Worm (Caenorhabditis elegans) whole organism, L1 larva: Measurements from ENCODE around the gene irld-65.

Experiments used
- C16A3.4 ChIP-seq: fragments of 150-350 bp; optimal IDR thresholded peaks from 2 replicates; lab custom pipeline; 2014; ENCODE audit warnings: missing biosample characterization, missing genetic modification characterization
- F16B12.6 ChIP-seq: fragments of 150-350 bp; optimal IDR thresholded peaks from 2 replicates; lab custom pipeline; 2014; ENCODE audit warnings: missing biosample characterization, missing genetic modification characterization
- Y116A8C.19 ChIP-seq: sonication (generic microtip); optimal IDR thresholded peaks from 2 replicates; lab custom pipeline; 2016; ENCODE audit warnings: missing compliant biosample characterization, missing genetic modification characterization, borderline replicate concordance
- ama-1 ChIP-seq: fragments of 150-350 bp; optimal IDR thresholded peaks from 2 replicates; lab custom pipeline; 2014
- ceh-8 ChIP-seq: fragments of 200-800 bp; sonication (Bioruptor generic); optimal IDR thresholded peaks from 2 replicates; lab custom pipeline; 2018; ENCODE audit warnings: mild to moderate bottlenecking, missing genetic modification characterization, moderate library complexity, missing compliant biosample characterization
- dsc-1 ChIP-seq: sonication (generic microtip); optimal IDR thresholded peaks from 2 replicates; lab custom pipeline; 2016; ENCODE audit warnings: mild to moderate bottlenecking, missing genetic modification characterization, missing compliant biosample characterization
- efl-1 ChIP-seq, 4 experiments: fragments of 150-350 bp; optimal IDR thresholded peaks in 3 of 4; peaks in 1 of 4; 1 replicate in 1 of 4; 2 replicates in 3 of 4; lab custom pipeline; 2014; ENCODE audit warnings: missing biosample characterization in 2 of 4, missing genetic modification characterization in 2 of 4, missing genetic modification reagents in 2 of 4
- efl-3 ChIP-seq: fragments of 200-800 bp; sonication (Bioruptor generic); optimal IDR thresholded peaks from 2 replicates; lab custom pipeline; 2018; ENCODE audit warnings: mild to moderate bottlenecking, missing genetic modification characterization, missing compliant biosample characterization
- egl-27 ChIP-seq, 2 experiments: fragments of 150-350 bp in 1 of 2; sonication (generic microtip); optimal IDR thresholded peaks; 3 replicates each; lab custom pipeline; 2017 to 2018; ENCODE audit warnings: missing biosample characterization in 2 of 2, missing genetic modification characterization in 2 of 2, missing genetic modification reagents in 2 of 2
- elt-2 ChIP-seq: sonication (generic microtip); optimal IDR thresholded peaks from 2 replicates; lab custom pipeline; 2016; ENCODE audit warnings: missing genetic modification characterization, mild to moderate bottlenecking, inconsistent platforms, missing compliant biosample characterization, missing genetic modification reagents
- ets-5 ChIP-seq: fragments of 200-800 bp; sonication (Bioruptor generic); IDR thresholded peaks from 2 replicates; pipeline ENCODE4 v1.3.6; 2022; ENCODE audit warnings: missing genetic modification characterization, missing compliant biosample characterization
- grh-1 ChIP-seq: fragments of 200-800 bp; sonication (Bioruptor generic); IDR thresholded peaks from 2 replicates; pipeline ENCODE4 v1.3.6; 2022; ENCODE audit warnings: missing genetic modification reagents, missing genetic modification characterization, missing compliant biosample characterization
- hpl-2 ChIP-seq: fragments of 150-350 bp; optimal IDR thresholded peaks from 2 replicates; lab custom pipeline; 2014; ENCODE audit warnings: missing biosample characterization, missing genetic modification reagents, missing genetic modification characterization
- isw-1 ChIP-seq: fragments of 200-800 bp; sonication (Bioruptor generic); IDR thresholded peaks from 2 replicates; pipeline ENCODE4 v1.3.6; 2022; ENCODE audit warnings: missing genetic modification characterization, missing compliant biosample characterization
- lin-14 ChIP-seq: fragments of 200-800 bp; sonication (Bioruptor generic); optimal IDR thresholded peaks from 2 replicates; lab custom pipeline; 2018; ENCODE audit warnings: mild to moderate bottlenecking, missing genetic modification characterization, moderate library complexity, missing compliant biosample characterization
- lin-35 ChIP-seq, 2 experiments: fragments of 150-350 bp; optimal IDR thresholded peaks; 2 replicates each; lab custom pipeline; 2014; ENCODE audit warnings: missing biosample characterization in 2 of 2, missing genetic modification characterization in 2 of 2, missing genetic modification reagents in 2 of 2
- lsy-2 ChIP-seq, 2 experiments: fragments of 150-350 bp; optimal IDR thresholded peaks; 2 replicates each; lab custom pipeline; 2014; ENCODE audit warnings: missing biosample characterization in 2 of 2, missing genetic modification characterization in 2 of 2
- mab-9 ChIP-seq: fragments of 200-800 bp; sonication (Bioruptor generic); IDR thresholded peaks from 2 replicates; pipeline ENCODE4 v1.3.6; 2022; ENCODE audit warnings: missing genetic modification reagents, missing genetic modification characterization, missing compliant biosample characterization
- nhr-12 ChIP-seq: sonication (generic microtip); optimal IDR thresholded peaks from 2 replicates; lab custom pipeline; 2017; ENCODE audit warnings: missing biosample characterization, missing genetic modification characterization
- nhr-20 ChIP-seq: sonication (generic microtip); optimal IDR thresholded peaks from 2 replicates; lab custom pipeline; 2016; ENCODE audit warnings: mild to moderate bottlenecking, missing genetic modification characterization, missing compliant biosample characterization
- nhr-237 ChIP-seq: fragments of 150-350 bp; optimal IDR thresholded peaks from 2 replicates; lab custom pipeline; 2014; ENCODE audit warnings: missing biosample characterization, missing genetic modification characterization
- nhr-28 ChIP-seq: fragments of 150-350 bp; optimal IDR thresholded peaks from 2 replicates; lab custom pipeline; 2014; ENCODE audit warnings: missing biosample characterization, missing genetic modification characterization
- nhr-47 ChIP-seq: sonication (generic microtip); optimal IDR thresholded peaks from 2 replicates; lab custom pipeline; 2016; ENCODE audit warnings: mild to moderate bottlenecking, missing genetic modification characterization, moderate library complexity, missing compliant biosample characterization
- nhr-90 ChIP-seq: sonication (generic microtip); optimal IDR thresholded peaks from 2 replicates; lab custom pipeline; 2016; ENCODE audit warnings: mild to moderate bottlenecking, missing genetic modification characterization, missing compliant biosample characterization; ENCODE audit not compliant: poor library complexity
- skn-1 ChIP-seq: fragments of 150-350 bp; optimal IDR thresholded peaks from 2 replicates; lab custom pipeline; 2014; ENCODE audit warnings: missing biosample characterization, missing genetic modification characterization
- snpc-4 ChIP-seq: fragments of 150-350 bp; optimal IDR thresholded peaks from 2 replicates; lab custom pipeline; 2014; ENCODE audit warnings: missing biosample characterization, missing genetic modification characterization
- snu-23 ChIP-seq: sonication (generic microtip); optimal IDR thresholded peaks from 2 replicates; lab custom pipeline; 2016; ENCODE audit warnings: missing genetic modification characterization, missing compliant biosample characterization
- sptf-1 ChIP-seq: fragments of 150-350 bp; optimal IDR thresholded peaks from 2 replicates; lab custom pipeline; 2014; ENCODE audit warnings: missing biosample characterization, missing genetic modification characterization
- sup-37 ChIP-seq: fragments of 200-800 bp; sonication (Bioruptor generic); optimal IDR thresholded peaks from 2 replicates; lab custom pipeline; 2018; ENCODE audit warnings: mild to moderate bottlenecking, missing genetic modification characterization, missing compliant biosample characterization
- swsn-7 ChIP-seq: sonication (generic microtip); optimal IDR thresholded peaks from 2 replicates; lab custom pipeline; 2016; ENCODE audit warnings: missing genetic modification characterization, missing compliant biosample characterization
- tlp-1 ChIP-seq: fragments of 150-350 bp; optimal IDR thresholded peaks from 2 replicates; lab custom pipeline; 2014; ENCODE audit warnings: missing biosample characterization, missing genetic modification characterization
- unc-30 ChIP-seq: sonication (generic microtip); optimal IDR thresholded peaks from 2 replicates; lab custom pipeline; 2017; ENCODE audit warnings: missing biosample characterization, missing genetic modification characterization
- unc-62 ChIP-seq: fragments of 150-350 bp; optimal IDR thresholded peaks from 2 replicates; lab custom pipeline; 2014; ENCODE audit warnings: missing biosample characterization, missing genetic modification reagents, missing genetic modification characterization
- unc-98 ChIP-seq: fragments of 200-800 bp; sonication (Bioruptor generic); IDR thresholded peaks from 2 replicates; pipeline ENCODE4 v1.3.6; 2022; ENCODE audit warnings: missing genetic modification characterization, missing compliant biosample characterization
- vab-15 ChIP-seq: sonication (generic microtip); optimal IDR thresholded peaks from 2 replicates; lab custom pipeline; 2017; ENCODE audit warnings: missing genotype, mild to moderate bottlenecking, missing genetic modification characterization, missing compliant biosample characterization
- zip-4 ChIP-seq: fragments of 200-800 bp; sonication (Bioruptor generic); optimal IDR thresholded peaks from 2 replicates; lab custom pipeline; 2018; ENCODE audit warnings: mild to moderate bottlenecking, missing genetic modification characterization, moderate library complexity, missing compliant biosample characterization
- ztf-4 ChIP-seq: fragments of 150-350 bp; optimal IDR thresholded peaks from 2 replicates; lab custom pipeline; 2014; ENCODE audit warnings: missing biosample characterization, missing genetic modification characterization

irld-65 gene

DNA sequence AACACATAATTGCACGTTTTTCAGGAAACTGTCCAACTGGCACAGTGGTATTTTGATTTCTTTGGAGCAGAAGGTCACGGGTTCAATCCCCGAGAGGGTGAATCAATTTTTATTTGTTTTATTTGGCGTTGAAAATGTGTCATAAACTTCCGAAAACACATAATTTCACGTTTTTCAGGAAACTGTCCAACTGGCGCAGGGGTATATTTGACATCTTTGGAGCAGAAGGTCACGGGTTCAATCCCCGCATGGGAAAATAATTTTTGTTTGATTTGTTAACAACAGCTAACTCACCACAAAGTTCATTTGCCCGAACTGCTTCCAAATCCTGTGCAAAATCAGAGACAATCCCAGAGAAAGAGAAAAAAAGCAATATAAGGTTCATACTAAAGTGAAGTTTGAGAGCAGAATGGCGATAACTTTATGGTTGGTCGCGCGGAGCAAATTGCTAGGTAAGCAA, 17.9 kb upstream of the irld-65 start, which contains the start of gene irld-48:
irld-48 (plus strand) TSS at position 410 of the 460 bp plus-strand sequence.
- TF ChIP-seq isw-1 (GFP tag; lab: Robert Waterston, UW) = no peak
- TF ChIP-seq nhr-90 (tag; lab: Kevin White, UChicago) = no peak
- TF ChIP-seq sptf-1 (tag; lab: Kevin White, UChicago) = no peak
- no peak for TF ChIP-seq unc-62 (GFP tag; lab: Kevin White, UChicago)
- no peak for TF ChIP-seq elt-2
- no peak for TF ChIP-seq nhr-47
- TF ChIP-seq skn-1 (tag; lab: Kevin White, UChicago) = no peak
- no peak for TF ChIP-seq unc-30 (tag; lab: Kevin White, UChicago)
- TF ChIP-seq snu-23 = no peak
- TF ChIP-seq nhr-237 (tag; lab: Kevin White, UChicago) = no peak
- TF ChIP-seq ztf-4 = no peak
- no peak for TF ChIP-seq hpl-2 (GFP tag; lab: Kevin White, UChicago)
- TF ChIP-seq zip-4 (GFP tag; lab: Kevin White, UChicago) = no peak
- no peak for TF ChIP-seq mab-9 (GFP tag; lab: Robert Waterston, UW)

- no peak for TF ChIP-seq lin-14 (GFP tag; lab: Kevin White, UChicago)
- TF ChIP-seq lin-35 (GFP tag; optimal IDR thresholded peaks at IDR 0.05; lab: Kevin White, UChicago) = no peak
- TF ChIP-seq ama-1 (lab: Kevin White, UChicago) = no peak
- no peak for TF ChIP-seq nhr-12
- no peak for TF ChIP-seq ceh-8 (GFP tag; lab: Kevin White, UChicago)
- TF ChIP-seq zip-4 (GFP tag; lab: Kevin White, UChicago) = no peak
- TF ChIP-seq sup-37 = no peak
- no peak for TF ChIP-seq nhr-90 (tag; lab: Kevin White, UChicago)
- TF ChIP-seq nhr-47 = no peak
- TF ChIP-seq mab-9 (GFP tag; lab: Robert Waterston, UW) = no peak
- TF ChIP-seq tlp-1 (tag; lab: Kevin White, UChicago) = no peak
- TF ChIP-seq ztf-4 = no peak
- no peak for TF ChIP-seq F16B12.6 (tag; lab: Kevin White, UChicago)
Measured at ce11 chrII:2952629-2953028, 14.9 kb upstream of the irld-65 start, which contains the start of gene irld-51. Gene irld-51 (minus strand): TSS chrII:2952729.

DNA sequence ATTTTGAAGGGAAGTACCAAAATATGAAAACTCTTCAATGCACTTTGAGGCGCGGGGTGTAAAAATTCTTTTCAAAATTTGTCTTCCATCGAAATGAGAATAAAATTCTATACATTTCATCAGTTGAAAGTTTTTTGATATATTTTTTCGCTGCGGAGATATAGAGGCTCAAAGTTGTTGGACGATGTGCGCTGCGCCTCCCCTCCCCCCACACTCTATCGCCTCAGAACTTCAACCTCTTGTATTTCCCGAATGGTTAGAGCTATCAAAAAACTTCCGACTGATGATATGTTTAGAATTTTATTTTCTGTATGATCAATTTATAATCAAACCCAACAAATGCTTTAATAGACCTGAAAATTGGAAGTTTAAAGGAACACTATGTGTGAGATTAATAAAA, 10.9 kb upstream of the irld-65 start:
- TF ChIP-seq swsn-7 (tag; lab: Kevin White, UChicago) (no peak), grh-1 (no peak), hpl-2 (GFP tag; lab: Kevin White, UChicago) (no peak), efl-1 (optimal IDR thresholded peaks at IDR 0.05; lab: Kevin White, UChicago) (no peak), efl-1 (GFP tag; optimal IDR thresholded peaks at IDR 0.05 in 1 of 2; lab: Kevin White, UChicago) (no peak), C16A3.4 (tag; lab: Kevin White, UChicago) (no peak), unc-98 (GFP tag; lab: Robert Waterston, UW) (no peak), lsy-2 (tag; optimal IDR thresholded peaks at IDR 0.05; lab: Kevin White, UChicago) (no peak), nhr-20 (tag; lab: Kevin White, UChicago) (no peak), snpc-4 (tag; lab: Kevin White, UChicago) (no peak), ets-5 (no peak), vab-15 (tag; lab: Kevin White, UChicago) (no peak), sptf-1 (tag; lab: Kevin White, UChicago) (no peak), Y116A8C.19 (tag; lab: Kevin White, UChicago) (no peak), F16B12.6 (tag; lab: Kevin White, UChicago) (no peak), ztf-4 (no peak), efl-3 (GFP tag; lab: Kevin White, UChicago) (no peak), skn-1 (tag; lab: Kevin White, UChicago) (no peak), egl-27 (tag; optimal IDR thresholded peaks at IDR 0.05; lab: Kevin White, UChicago) (no peak), nhr-28 (tag; lab: Kevin White, UChicago) (no peak), dsc-1 (no peak)
- TF ChIP-seq, all 84 proteins: peak for 0
